Fruit fly (Drosophila melanogaster): ENCODE measurements around the gene CG7091.

Gene CG7091

dm6 chr3R:12997550-12998233, 19.9 kb downstream of the CG7091 start, which contains the start of the genes CG17327, CG44194 and CG7518 (continued):
- peak; percentile 77 for TF ChIP-seq MESR4 (GFP tag; optimal IDR thresholded peaks at IDR 0.05)
- TF ChIP-seq CG8924 (tag; optimal IDR thresholded peaks at IDR 0.05), result peak; percentile 9
- no peak for TF ChIP-seq Oli (tag; optimal IDR thresholded peaks at IDR 0.05)
- TF ChIP-seq pho (GFP tag; optimal IDR thresholded peaks at IDR 0.05), result peak; percentile 22
- no peak for TF ChIP-seq Blimp-1 (GFP tag; optimal IDR thresholded peaks at IDR 0.05)
- TF ChIP-seq Awh (GFP tag; IDR thresholded peaks at IDR 0.05), result no peak
- peak; percentile 62 for TF ChIP-seq Ets97D (GFP tag; optimal IDR thresholded peaks at IDR 0.05)
- no peak for TF ChIP-seq ara (GFP tag; IDR thresholded peaks at IDR 0.05)
- peak; percentile 2 for TF ChIP-seq Ssrp (tag; optimal IDR thresholded peaks at IDR 0.05)
- peak in 1 of 3 experiments; percentile 52 for TF ChIP-seq lola (GFP tag; optimal IDR thresholded peaks at IDR 0.05)
- TF ChIP-seq CG7745 (tag; optimal IDR thresholded peaks at IDR 0.05), result no peak
- peak; percentile 2 for TF ChIP-seq nerfin-1 (tag; optimal IDR thresholded peaks at IDR 0.05)
- peak; percentile 45 for TF ChIP-seq nmo (GFP tag; optimal IDR thresholded peaks at IDR 0.05)
- TF ChIP-seq Med (GFP tag), result peak; percentile 65
- TF ChIP-seq tll (GFP tag; optimal IDR thresholded peaks at IDR 0.05), result peak in 1 of 2 experiments; percentile 25
- peak; percentile 46 for TF ChIP-seq Bgb (GFP tag; IDR thresholded peaks at IDR 0.05; ENCODE audit: partially characterized antibody)
- TF ChIP-seq CG8089 (GFP tag; optimal IDR thresholded peaks at IDR 0.05), result peak; percentile 17
- TF ChIP-seq CG18476 (GFP tag; optimal IDR thresholded peaks at IDR 0.05), result peak; percentile 6
- peak; percentile 29 for TF ChIP-seq CG10267 (tag; optimal IDR thresholded peaks at IDR 0.05)
- no peak for TF ChIP-seq PHDP (tag; optimal IDR thresholded peaks at IDR 0.05)
- no peak for TF ChIP-seq zen2 (GFP tag; IDR thresholded peaks at IDR 0.05; ENCODE audit: partially characterized antibody)
- TF ChIP-seq bab2 (GFP tag; optimal IDR thresholded peaks at IDR 0.05), result peak; percentile 39
- peak; percentile 73 for TF ChIP-seq pzg (GFP tag; optimal IDR thresholded peaks at IDR 0.05)
- TF ChIP-seq Pdp1 (GFP tag; optimal IDR thresholded peaks at IDR 0.05), result peak; percentile 18 to 59
- TF ChIP-seq Ptx1 (GFP tag; IDR thresholded peaks at IDR 0.05), result peak; percentile 29; the same call in 1 of the 2 replicates
- TF ChIP-seq ssp (GFP tag; IDR thresholded peaks at IDR 0.05), result peak; percentile 96
- peak; percentile 33; the same call in 1 of the 3 replicates for TF ChIP-seq CG16813 (GFP tag; IDR thresholded peaks at IDR 0.05; ENCODE audit: partially characterized antibody)
- TF ChIP-seq CG6791 (GFP tag; IDR thresholded peaks at IDR 0.05; ENCODE audit: partially characterized antibody), result peak; percentile 42; the same call in 1 of the 3 replicates
- 0 out of 3 replicates have a peak, but pooled peaks have one; percentile 13 for TF ChIP-seq CG14860 (GFP tag; IDR thresholded peaks at IDR 0.05; ENCODE audit: partially characterized antibody)
- TF ChIP-seq stwl (tag; optimal IDR thresholded peaks at IDR 0.05), result peak; percentile 41
- TF ChIP-seq CG34376 (GFP tag; optimal IDR thresholded peaks at IDR 0.05), result peak; percentile 5
- TF ChIP-seq CG4617 (GFP tag; optimal IDR thresholded peaks at IDR 0.05; ENCODE audit: borderline replicate concordance), result peak; percentile 58
- peak; percentile 47; the same call in 1 of the 3 replicates for TF ChIP-seq Opbp (GFP tag; IDR thresholded peaks at IDR 0.05; ENCODE audit: partially characterized antibody)
- TF ChIP-seq CG13775 (GFP tag; optimal IDR thresholded peaks at IDR 0.05), result peak; percentile 50
- peak; percentile 85 for TF ChIP-seq CG30020 (tag; optimal IDR thresholded peaks at IDR 0.05)
- peak; percentile 93 for TF ChIP-seq gfzf (GFP tag; optimal IDR thresholded peaks at IDR 0.05)
- TF ChIP-seq wek (GFP tag; optimal IDR thresholded peaks at IDR 0.05), result no peak
- peak; percentile 54 for TF ChIP-seq sens (GFP tag)
- TF ChIP-seq dm (GFP tag; optimal IDR thresholded peaks at IDR 0.05), result peak; percentile 54
- TF ChIP-seq Abd-B (GFP tag; optimal IDR thresholded peaks at IDR 0.05), result peak; percentile 39
- TF ChIP-seq CG1024 (GFP tag; IDR thresholded peaks at IDR 0.05), result peak; percentile 53; the same call in 1 of the 2 replicates
- peak; percentile 7 for TF ChIP-seq cato (GFP tag; optimal IDR thresholded peaks at IDR 0.05; ENCODE audit: borderline replicate concordance)
- peak; percentile 80 for TF ChIP-seq CG14710 (tag; optimal IDR thresholded peaks at IDR 0.05)
- TF ChIP-seq HmgD (GFP tag; optimal IDR thresholded peaks at IDR 0.05), result peak; percentile 52
- TF ChIP-seq CG17829 (tag; optimal IDR thresholded peaks at IDR 0.05), result peak; percentile 47
- no peak for TF ChIP-seq aop (GFP tag; IDR thresholded peaks at IDR 0.05)
